Fruit fly (Drosophila melanogaster): ENCODE data around the gene CG32264.

DNA sequence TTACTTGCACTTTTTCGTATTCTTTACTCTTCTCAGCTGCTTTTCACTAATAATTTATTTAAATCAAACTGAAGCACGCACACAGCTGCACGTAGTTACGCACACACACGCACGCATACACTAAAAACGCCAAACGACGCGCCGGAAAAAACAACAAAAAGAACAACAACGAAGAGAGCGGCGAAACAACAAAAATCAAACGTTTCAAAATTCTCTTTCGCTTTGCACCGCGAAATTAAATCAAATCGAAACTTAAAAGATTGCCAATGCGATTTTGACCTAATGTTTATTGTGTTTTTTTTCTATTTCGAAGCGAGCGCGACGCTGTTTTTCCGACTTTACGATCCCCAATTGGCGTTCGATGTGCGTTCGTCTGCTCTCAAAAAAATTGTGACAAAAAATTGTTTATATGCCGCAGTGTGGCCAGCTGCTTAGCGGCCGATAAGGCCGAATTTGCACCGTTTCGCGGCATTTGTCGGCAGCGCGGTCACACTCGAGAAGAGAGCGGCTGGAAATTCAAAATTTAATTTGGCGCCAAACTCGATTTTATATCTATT, 18.6 kb downstream of the CG32264 start:
- TF ChIP-seq OdsH (GFP tag; optimal IDR thresholded peaks at IDR 0.05) (no peak), rgr (GFP tag; optimal IDR thresholded peaks at IDR 0.05) (peak; percentile 50)
